Worm (Caenorhabditis elegans) whole organism, young adult: Measurements from ENCODE around the gene Y81B9A.4.
A peak's percentile ranks its signal among the peaks of the same experiment; 100 is the strongest.

Source experiments
- B0035.1 ChIP-seq: sonication (generic microtip); optimal IDR thresholded peaks from 2 replicates; lab custom pipeline; 2016; ENCODE audit warnings: missing genetic modification characterization, mild to moderate bottlenecking, missing compliant biosample characterization, missing genotype, missing genetic modification reagents
- D2030.7 ChIP-seq: fragments of 200-800 bp; sonication (Bioruptor generic); IDR thresholded peaks from 2 replicates; pipeline ENCODE4 v1.3.6; 2022; ENCODE audit warnings: missing genetic modification reagents, missing genetic modification characterization, missing compliant biosample characterization
- F33H1.4 ChIP-seq: fragments of 200-800 bp; sonication (Bioruptor generic); IDR thresholded peaks from 2 replicates; pipeline ENCODE4 v1.3.6; 2022; ENCODE audit warnings: missing genetic modification reagents, missing genetic modification characterization, missing compliant biosample characterization
- F55B11.4 ChIP-seq: sonication (generic microtip); optimal IDR thresholded peaks from 2 replicates; lab custom pipeline; 2016; ENCODE audit warnings: missing compliant biosample characterization, missing genetic modification characterization, borderline replicate concordance; ENCODE audit not compliant: insufficient read depth
- F57C9.4 ChIP-seq: sonication (generic microtip); optimal IDR thresholded peaks from 2 replicates; lab custom pipeline; 2017; ENCODE audit warnings: mild to moderate bottlenecking, missing genetic modification characterization, missing compliant biosample characterization
- ama-1 ChIP-seq, 3 experiments: fragments of 150-350 bp in 1 of 3; sonication (generic microtip) in 2 of 3; optimal IDR thresholded peaks; 2 replicates each; lab custom pipeline; 2014 to 2018; ENCODE audit warnings: missing biosample characterization in 2 of 3, missing genetic modification characterization in 2 of 3, missing genetic modification reagents in 2 of 3
- attf-5 ChIP-seq: fragments of 200-800 bp; sonication (Bioruptor generic); optimal IDR thresholded peaks from 2 replicates; lab custom pipeline; 2018; ENCODE audit warnings: mild to moderate bottlenecking, missing genetic modification characterization, missing compliant biosample characterization
- attf-6 ChIP-seq: fragments of 200-800 bp; sonication (Bioruptor generic); IDR thresholded peaks from 2 replicates; pipeline ENCODE4 v1.3.6; 2022; ENCODE audit warnings: missing genetic modification reagents, missing genetic modification characterization, missing compliant biosample characterization
- bed-1 ChIP-seq: fragments of 200-800 bp; sonication (Bioruptor generic); IDR thresholded peaks from 2 replicates; pipeline ENCODE4 v1.3.6; 2022; ENCODE audit warnings: missing genetic modification reagents, missing genetic modification characterization, missing compliant biosample characterization
- ceh-40 ChIP-seq: fragments of 200-800 bp; sonication (Bioruptor generic); IDR thresholded peaks from 2 replicates; pipeline ENCODE4 v1.3.6; 2022; ENCODE audit warnings: missing genetic modification characterization, missing compliant biosample characterization
- egl-44 ChIP-seq: fragments of 200-800 bp; sonication (Bioruptor generic); IDR thresholded peaks from 2 replicates; pipeline ENCODE4 v1.3.6; 2022; ENCODE audit warnings: missing genetic modification reagents, missing genetic modification characterization, missing compliant biosample characterization
- egrh-3 ChIP-seq: fragments of 200-800 bp; sonication (Bioruptor generic); IDR thresholded peaks from 2 replicates; pipeline ENCODE4 v1.3.6; 2022; ENCODE audit warnings: missing genetic modification reagents, missing genetic modification characterization, missing compliant biosample characterization
- ets-4 ChIP-seq: fragments of 200-800 bp; sonication (Bioruptor generic); optimal IDR thresholded peaks from 2 replicates; lab custom pipeline; 2018; ENCODE audit warnings: mild to moderate bottlenecking, missing genetic modification characterization, missing compliant biosample characterization
- fkh-3 ChIP-seq: sonication (generic microtip); optimal IDR thresholded peaks from 2 replicates; lab custom pipeline; 2016; ENCODE audit warnings: mild to moderate bottlenecking, missing genetic modification characterization, missing compliant biosample characterization
- hlh-26 ChIP-seq: fragments of 200-800 bp; sonication (Bioruptor generic); conservative IDR thresholded peaks from 2 replicates; pipeline ENCODE4 v1.3.6; 2022; ENCODE audit warnings: missing genetic modification reagents, missing genetic modification characterization, missing compliant biosample characterization
- lin-26 ChIP-seq: fragments of 200-800 bp; sonication (Bioruptor generic); IDR thresholded peaks from 2 replicates; pipeline ENCODE4 v1.3.6; 2022; ENCODE audit warnings: missing genetic modification reagents, missing genetic modification characterization, missing compliant biosample characterization
- lin-54 ChIP-seq: fragments of 200-800 bp; sonication (Bioruptor generic); optimal IDR thresholded peaks from 2 replicates; lab custom pipeline; 2018; ENCODE audit warnings: mild to moderate bottlenecking, missing genetic modification characterization, missing compliant biosample characterization
- lsl-1 ChIP-seq: fragments of 200-800 bp; sonication (Bioruptor generic); optimal IDR thresholded peaks from 2 replicates; lab custom pipeline; 2018; ENCODE audit warnings: mild to moderate bottlenecking, missing genetic modification characterization, moderate library complexity, missing compliant biosample characterization
- madf-10 ChIP-seq: sonication (generic microtip); optimal IDR thresholded peaks from 2 replicates; lab custom pipeline; 2016; ENCODE audit warnings: mild to moderate bottlenecking, missing genetic modification characterization, missing compliant biosample characterization
- madf-6 ChIP-seq: fragments of 200-800 bp; sonication (Bioruptor generic); IDR thresholded peaks from 2 replicates; pipeline ENCODE4 v1.3.6; 2022; ENCODE audit warnings: missing genetic modification reagents, missing genetic modification characterization, missing compliant biosample characterization
- mxl-1 ChIP-seq: sonication (generic microtip); optimal IDR thresholded peaks from 2 replicates; lab custom pipeline; 2016; ENCODE audit warnings: missing genetic modification characterization, missing compliant biosample characterization
- nhr-120 ChIP-seq: fragments of 200-800 bp; sonication (Bioruptor generic); IDR thresholded peaks from 2 replicates; pipeline ENCODE4 v1.3.6; 2022; ENCODE audit warnings: missing genetic modification characterization, missing compliant biosample characterization
- nhr-179 ChIP-seq: sonication (generic microtip); optimal IDR thresholded peaks from 2 replicates; lab custom pipeline; 2016; ENCODE audit warnings: mild to moderate bottlenecking, missing genetic modification characterization, missing compliant biosample characterization
- nhr-27 ChIP-seq: fragments of 200-800 bp; sonication (Bioruptor generic); optimal IDR thresholded peaks from 2 replicates; lab custom pipeline; 2018; ENCODE audit warnings: mild to moderate bottlenecking, missing genetic modification characterization, moderate library complexity, missing compliant biosample characterization
- nhr-80 ChIP-seq: sonication (generic microtip); optimal IDR thresholded peaks from 2 replicates; lab custom pipeline; 2016; ENCODE audit warnings: missing genetic modification characterization, missing compliant biosample characterization
- nhr-90 ChIP-seq: sonication (generic microtip); optimal IDR thresholded peaks from 2 replicates; lab custom pipeline; 2016; ENCODE audit warnings: missing genotype, mild to moderate bottlenecking, missing genetic modification characterization, missing compliant biosample characterization
- pbrm-1 ChIP-seq: fragments of 200-800 bp; sonication (Bioruptor generic); IDR thresholded peaks from 2 replicates; pipeline ENCODE4 v1.3.6; 2022; ENCODE audit warnings: missing genetic modification reagents, missing genetic modification characterization, missing compliant biosample characterization
- rcor-1 ChIP-seq: fragments of 200-800 bp; sonication (Bioruptor generic); IDR thresholded peaks from 2 replicates; pipeline ENCODE4 v1.3.6; 2022; ENCODE audit warnings: missing genetic modification reagents, missing genetic modification characterization, missing compliant biosample characterization
- rpc-1 ChIP-seq, 2 experiments: fragments of 150-350 bp in 1 of 2; sonication (generic microtip) in 1 of 2; optimal IDR thresholded peaks; 2 replicates each; lab custom pipeline; 2014 to 2018; ENCODE audit warnings: missing biosample characterization in 1 of 2, missing genetic modification characterization in 1 of 2, missing genetic modification reagents in 1 of 2, missing genotype in 1 of 2
- snpc-3.4 ChIP-seq: sonication (generic microtip); optimal IDR thresholded peaks from 2 replicates; lab custom pipeline; 2017; ENCODE audit warnings: missing genetic modification characterization, mild to moderate bottlenecking, missing compliant biosample characterization, antibody characterized with exemption, moderate library complexity, missing genotype, missing genetic modification reagents
- sptf-2 ChIP-seq: fragments of 200-800 bp; sonication (Bioruptor generic); optimal IDR thresholded peaks from 2 replicates; lab custom pipeline; 2018; ENCODE audit warnings: mild to moderate bottlenecking, missing genetic modification characterization, missing compliant biosample characterization
- tbp1 ChIP-seq: fragments of 200-800 bp; sonication (Bioruptor generic); optimal IDR thresholded peaks from 2 replicates; lab custom pipeline; 2018; ENCODE audit warnings: mild to moderate bottlenecking, missing genetic modification characterization, missing compliant biosample characterization
- tlf-1 ChIP-seq: fragments of 200-800 bp; sonication (Bioruptor generic); optimal IDR thresholded peaks from 2 replicates; lab custom pipeline; 2018; ENCODE audit warnings: mild to moderate bottlenecking, missing genetic modification characterization, missing compliant biosample characterization
- unc-62 ChIP-seq: fragments of 150-350 bp; optimal IDR thresholded peaks from 2 replicates; lab custom pipeline; 2014; ENCODE audit warnings: missing biosample characterization, missing genetic modification reagents, missing genetic modification characterization
- zfh-2 ChIP-seq: fragments of 200-800 bp; sonication (Bioruptor generic); conservative IDR thresholded peaks from 2 replicates; pipeline ENCODE4 v1.3.6; 2022; ENCODE audit warnings: missing genetic modification reagents, missing genetic modification characterization, missing compliant biosample characterization
- ztf-3 ChIP-seq: fragments of 200-800 bp; sonication (Bioruptor generic); optimal IDR thresholded peaks from 2 replicates; lab custom pipeline; 2018; ENCODE audit warnings: mild to moderate bottlenecking, missing genetic modification characterization, missing compliant biosample characterization

Y81B9A.4 gene

ce11 chrX:9191795-9192494, 11.2 kb upstream of the Y81B9A.4 start, which contains the start of gene Y81B9A.1:
TSS of gene Y81B9A.1 (plus strand) at chrX:9192444.
- TF ChIP-seq attf-6 = 0 out of 2 replicates have a peak, but pooled peaks have one; percentile 12
- peak; percentile 22 for TF ChIP-seq rpc-1 (optimal IDR thresholded peaks at IDR 0.05; lab: Kevin White, UChicago)
- TF ChIP-seq rpc-1 (tag; optimal IDR thresholded peaks at IDR 0.05; lab: Kevin White, UChicago) = peak; percentile 56
- no peak for TF ChIP-seq ama-1 (optimal IDR thresholded peaks at IDR 0.05; lab: Kevin White, UChicago)
- peak in 1 of 2 experiments; percentile 23 for TF ChIP-seq ama-1 (GFP tag; optimal IDR thresholded peaks at IDR 0.05; lab: Kevin White, UChicago)
- TF ChIP-seq zfh-2 = 0 out of 2 replicates have a peak, but pooled peaks have one; percentile 20
- TF ChIP-seq lsl-1 (GFP tag; lab: Kevin White, UChicago) = no peak
- peak; percentile 70; the same call in 1 of the 2 replicates for TF ChIP-seq lin-26
- TF ChIP-seq D2030.7 (GFP tag; lab: Robert Waterston, UW) = peak; percentile 86
- no peak for TF ChIP-seq F57C9.4 (tag; lab: Kevin White, UChicago)
- 0 out of 2 replicates have a peak, but pooled peaks have one; percentile 29 for TF ChIP-seq rcor-1 (GFP tag; lab: Robert Waterston, UW)
- no peak for TF ChIP-seq nhr-80 (tag; lab: Kevin White, UChicago)
- peak; percentile 28 for TF ChIP-seq tbp1 (GFP tag; lab: Kevin White, UChicago)
- TF ChIP-seq egrh-3 = peak; percentile 61; the same call in 1 of the 2 replicates

- TF ChIP-seq nhr-179 (no peak), bed-1 (GFP tag; lab: Robert Waterston, UW) (no peak), egrh-3 (no peak), tlf-1 (GFP tag; lab: Kevin White, UChicago) (no peak), hlh-26 (GFP tag; lab: Robert Waterston, UW) (no peak), madf-6 (GFP tag; lab: Robert Waterston, UW) (no peak), attf-5 (GFP tag; lab: Kevin White, UChicago) (no peak), nhr-90 (no peak), nhr-120 (GFP tag; lab: Robert Waterston, UW) (no peak), ztf-3 (GFP tag; lab: Kevin White, UChicago) (no peak), D2030.7 (GFP tag; lab: Robert Waterston, UW) (no peak), lin-54 (no peak), nhr-27 (tag; lab: Kevin White, UChicago) (no peak), egl-44 (GFP tag; lab: Robert Waterston, UW) (no peak), unc-62 (GFP tag; lab: Kevin White, UChicago) (no peak), ets-4 (GFP tag; lab: Kevin White, UChicago) (no peak), sptf-2 (no peak), B0035.1 (tag; lab: Kevin White, UChicago) (no peak)
Measured at ce11 chrX:9183836-9184235, 3.1 kb upstream of the Y81B9A.4 start, which contains the start of gene Y81B9A.2. TSS of gene Y81B9A.2 (plus strand) at chrX:9184136.

DNA sequence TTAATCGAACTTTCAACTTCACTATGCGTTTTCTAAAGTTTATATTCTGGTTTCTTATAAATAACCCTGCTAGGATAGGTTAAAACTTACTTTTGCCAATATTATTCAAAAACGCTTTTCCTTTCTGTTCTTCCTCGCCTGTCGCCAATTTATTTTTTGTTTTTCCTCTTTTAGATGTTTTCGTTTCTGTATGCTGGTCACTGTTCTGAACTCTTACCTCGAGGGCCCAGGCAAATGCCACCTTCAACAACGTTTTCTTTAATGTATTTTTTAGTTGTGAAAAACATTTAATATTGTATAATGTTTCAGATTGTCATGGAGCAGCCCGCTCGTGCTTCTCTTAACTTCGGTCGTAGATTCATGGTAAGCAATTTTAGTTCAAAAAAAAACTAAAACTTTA, 1.4 kb upstream of the Y81B9A.4 start, which contains the start of gene Y81B9A.3:
Y81B9A.3 (plus strand) TSS at position 301 of the 400 bp plus-strand sequence.
- TF ChIP-seq F55B11.4 (tag; lab: Kevin White, UChicago) = no peak
- no peak for TF ChIP-seq ets-4 (GFP tag; lab: Kevin White, UChicago)
- no peak for TF ChIP-seq madf-10 (tag; lab: Kevin White, UChicago)
- no peak for TF ChIP-seq rpc-1 (optimal IDR thresholded peaks at IDR 0.05; lab: Kevin White, UChicago)
- no peak for TF ChIP-seq rpc-1 (tag; optimal IDR thresholded peaks at IDR 0.05; lab: Kevin White, UChicago)
- TF ChIP-seq snpc-3.4 (tag; lab: Kevin White, UChicago) = no peak
- TF ChIP-seq pbrm-1 (GFP tag; lab: Robert Waterston, UW) = no peak
- TF ChIP-seq unc-62 (GFP tag; lab: Kevin White, UChicago) = no peak
- TF ChIP-seq attf-6 = no peak
- no peak for TF ChIP-seq bed-1 (GFP tag; lab: Robert Waterston, UW)
- no peak for TF ChIP-seq ztf-3 (GFP tag; lab: Kevin White, UChicago)
- no peak for TF ChIP-seq madf-6 (GFP tag; lab: Robert Waterston, UW)
- TF ChIP-seq fkh-3 = no peak
- TF ChIP-seq mxl-1 (tag; lab: Kevin White, UChicago) = no peak
- TF ChIP-seq F33H1.4 (GFP tag; lab: Robert Waterston, UW) = no peak
- TF ChIP-seq D2030.7 (GFP tag; lab: Robert Waterston, UW) = no peak
- TF ChIP-seq egl-44 (GFP tag; lab: Robert Waterston, UW) = no peak
- TF ChIP-seq ceh-40 (GFP tag; lab: Robert Waterston, UW) = no peak
